Fruit fly (Drosophila melanogaster): ENCODE measurements around the gene CG43077.

- TF ChIP-seq psq (optimal IDR thresholded peaks at IDR 0.05) (no peak), Myc (optimal IDR thresholded peaks at IDR 0.05) (no peak)
Observed at dm6 chrX:17108000-17108399, 39.7 kb upstream of the CG43077 start.

Data from Kc167 (cell line).